Fruit fly (Drosophila melanogaster): ENCODE measurements around the gene Gr63a.

Gene Gr63a

DNA sequence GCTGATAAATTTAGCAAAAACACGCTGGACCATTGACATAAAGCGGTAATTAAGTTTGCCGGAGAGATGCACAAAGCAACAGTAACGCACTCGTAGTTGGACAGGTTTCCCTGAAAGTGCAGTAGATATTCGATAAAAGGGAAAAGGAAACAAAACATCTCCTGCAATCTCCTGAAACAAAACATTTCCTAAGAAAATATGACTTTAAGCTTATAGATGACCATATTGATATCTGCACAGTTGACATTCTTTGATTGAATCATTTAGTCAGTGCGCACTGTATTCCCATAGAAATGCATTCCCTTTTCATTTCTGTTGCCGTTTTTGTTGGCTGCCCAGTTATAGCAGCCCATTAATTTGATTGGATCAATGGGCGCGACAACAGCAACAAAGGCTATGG lies 43.6 kb downstream of the Gr63a start:
- no peak for TF ChIP-seq noc (tag; optimal IDR thresholded peaks at IDR 0.05)

DNA sequence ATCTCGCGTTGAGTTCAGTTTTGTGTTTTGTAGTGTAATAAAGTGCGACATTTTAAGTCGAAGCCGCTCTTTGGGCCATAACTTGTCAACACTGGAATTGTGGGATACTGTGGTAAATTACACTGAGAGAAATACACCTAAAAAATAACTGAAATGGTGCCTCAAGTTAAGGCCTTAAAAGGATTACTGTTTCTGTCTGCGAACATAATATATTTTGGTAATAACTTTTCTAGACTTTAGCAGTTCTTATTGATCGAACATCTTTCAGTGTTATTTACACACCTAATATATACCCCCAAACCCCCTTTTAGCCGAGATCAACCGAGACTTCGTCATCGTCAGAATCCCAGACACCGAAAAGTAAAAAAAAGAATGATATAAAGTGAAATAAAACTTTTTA lies 44.6 kb downstream of the Gr63a start:
- TF ChIP-seq noc (tag; optimal IDR thresholded peaks at IDR 0.05) = no peak

- TF ChIP-seq noc (tag; optimal IDR thresholded peaks at IDR 0.05) = no peak
Measured at dm6 chr3L:3851048-3851447, 45.4 kb downstream of the Gr63a start.

- no peak for TF ChIP-seq noc (tag; optimal IDR thresholded peaks at IDR 0.05)
Measured at dm6 chr3L:3850477-3850876, 45.9 kb downstream of the Gr63a start.

- peak; percentile 35 for TF ChIP-seq noc (tag; optimal IDR thresholded peaks at IDR 0.05)
Measured at dm6 chr3L:3849763-3850162, 46.6 kb downstream of the Gr63a start.

DNA sequence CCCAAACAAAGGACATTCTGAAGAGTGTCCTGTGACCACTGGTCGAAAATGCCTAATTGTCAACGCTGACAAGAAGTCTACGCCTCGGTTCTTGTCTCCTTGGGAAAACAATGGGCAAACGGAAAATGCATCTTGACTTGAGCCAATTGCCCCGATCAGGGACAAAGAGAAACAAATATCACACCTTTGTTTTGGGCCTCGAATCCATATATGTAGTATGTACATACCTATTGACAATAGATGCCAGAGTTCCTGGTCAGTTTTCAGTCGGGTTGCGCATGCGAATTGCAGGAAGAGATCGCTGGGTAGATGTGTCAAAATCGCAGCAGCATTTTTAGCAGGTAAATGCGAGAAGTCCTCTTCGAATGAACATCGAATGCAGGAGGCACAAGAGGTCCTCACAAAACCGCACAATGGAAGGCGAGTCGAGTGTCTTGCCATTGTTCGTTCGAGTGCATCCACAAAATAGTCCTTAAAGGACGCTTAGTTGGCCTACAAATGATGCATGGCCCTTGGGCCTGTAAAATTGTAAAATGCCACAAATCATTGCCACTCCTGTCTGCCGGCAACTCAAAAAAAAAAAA lies 47.6 kb downstream of the Gr63a start:
- no peak for TF ChIP-seq noc (tag; optimal IDR thresholded peaks at IDR 0.05)

DNA sequence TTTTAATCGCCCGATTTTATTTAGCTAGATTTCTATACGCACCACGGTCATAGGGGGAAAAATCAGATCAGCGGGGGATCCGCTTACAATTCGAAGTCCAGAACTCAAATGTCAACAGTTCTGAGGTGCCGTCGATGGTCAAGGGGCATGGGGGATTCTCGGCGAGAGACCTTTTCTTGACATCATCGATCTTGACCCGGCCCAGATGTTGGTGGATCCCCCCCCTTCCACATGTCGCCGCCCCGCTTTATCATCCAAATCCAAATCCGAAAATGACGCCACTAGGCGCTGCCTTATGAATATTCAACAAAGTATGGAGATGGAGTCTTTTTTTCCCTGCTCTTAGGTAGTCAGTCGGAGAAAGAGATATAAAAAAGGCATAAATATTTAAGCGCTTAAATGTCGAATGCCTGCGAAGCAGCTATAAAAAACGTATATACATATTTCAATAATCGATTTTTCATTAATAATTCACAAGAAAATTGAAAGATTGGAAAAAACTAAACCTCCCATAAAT lies 48.5 kb downstream of the Gr63a start:
- peak; percentile 14 for TF ChIP-seq noc (tag; optimal IDR thresholded peaks at IDR 0.05)

- TF ChIP-seq noc (tag; optimal IDR thresholded peaks at IDR 0.05) = no peak
Measured at dm6 chr3L:3845815-3846375, 50.5 kb downstream of the Gr63a start, which contains the start of gene Awh. Gene Awh (plus strand): TSS chr3L:3846206.
